Worm (Caenorhabditis elegans): ENCODE data around the gene F08G12.5.

- TF ChIP-seq dao-5 (tag; optimal IDR thresholded peaks at IDR 0.05), result no peak
- peak; percentile 48 for TF ChIP-seq W03F9.2 (tag; optimal IDR thresholded peaks at IDR 0.05)
Observed at ce11 chrX:11339375-11339924, 29.4 kb upstream of the F08G12.5 start, which contains the start of gene aco-1.

Measured in whole organism, L4/young adult.